Worm (Caenorhabditis elegans) whole organism, late embryonic: ENCODE measurements around the gene npl-10.

ENCODE experiments used
- ceh-18 ChIP-seq: sonication (generic microtip); optimal IDR thresholded peaks from 2 replicates; lab custom pipeline; 2016; ENCODE audit warnings: missing genetic modification characterization, missing compliant biosample characterization
- ceh-19 ChIP-seq: fragments of 200-800 bp; sonication (Bioruptor generic); optimal IDR thresholded peaks from 2 replicates; lab custom pipeline; 2018; ENCODE audit warnings: mild to moderate bottlenecking, missing genetic modification characterization, missing compliant biosample characterization
- ceh-22 ChIP-seq: sonication (generic microtip); optimal IDR thresholded peaks from 2 replicates; lab custom pipeline; 2017; ENCODE audit warnings: missing biosample characterization, missing genetic modification characterization
- ceh-30 ChIP-seq: fragments of 150-350 bp; optimal IDR thresholded peaks from 2 replicates; lab custom pipeline; 2014; ENCODE audit warnings: missing biosample characterization, missing genetic modification characterization
- ceh-9 ChIP-seq: sonication (generic microtip); optimal IDR thresholded peaks from 2 replicates; lab custom pipeline; 2016; ENCODE audit warnings: mild to moderate bottlenecking, missing genetic modification characterization, inconsistent platforms, missing compliant biosample characterization
- che-1 ChIP-seq: sonication (generic microtip); optimal IDR thresholded peaks from 2 replicates; lab custom pipeline; 2016; ENCODE audit warnings: mild to moderate bottlenecking, missing genetic modification characterization, missing compliant biosample characterization
- dmd-4 ChIP-seq: sonication (generic microtip); optimal IDR thresholded peaks from 2 replicates; lab custom pipeline; 2016; ENCODE audit warnings: borderline replicate concordance, missing genetic modification characterization, missing compliant biosample characterization
- elt-2 ChIP-seq: sonication (generic microtip); optimal IDR thresholded peaks from 2 replicates; lab custom pipeline; 2016; ENCODE audit warnings: missing genetic modification reagents, missing genetic modification characterization, missing compliant biosample characterization
- eyg-1 ChIP-seq: sonication (generic microtip); optimal IDR thresholded peaks from 2 replicates; lab custom pipeline; 2016; ENCODE audit warnings: missing genotype, missing genetic modification characterization, missing compliant biosample characterization
- lin-11 ChIP-seq: fragments of 200-800 bp; sonication (Bioruptor generic); optimal IDR thresholded peaks from 2 replicates; lab custom pipeline; 2018; ENCODE audit warnings: mild to moderate bottlenecking, missing genetic modification characterization, missing compliant biosample characterization
- nfya-1 ChIP-seq: sonication (generic microtip); optimal IDR thresholded peaks from 2 replicates; lab custom pipeline; 2017; ENCODE audit warnings: missing genetic modification characterization, mild to moderate bottlenecking, missing compliant biosample characterization, antibody characterized with exemption, moderate library complexity
- pax-1 ChIP-seq: fragments of 150-350 bp; optimal IDR thresholded peaks from 2 replicates; lab custom pipeline; 2014; ENCODE audit warnings: missing biosample characterization, missing genetic modification characterization
- pha-2 ChIP-seq: sonication (generic microtip); optimal IDR thresholded peaks from 2 replicates; lab custom pipeline; 2017; ENCODE audit warnings: mild to moderate bottlenecking, missing genetic modification characterization, missing compliant biosample characterization
- pqm-1 ChIP-seq: sonication (generic microtip); optimal IDR thresholded peaks from 2 replicates; lab custom pipeline; 2016; ENCODE audit warnings: missing genetic modification characterization, missing compliant biosample characterization
- sox-4 ChIP-seq: sonication (generic microtip); optimal IDR thresholded peaks from 2 replicates; lab custom pipeline; 2017; ENCODE audit warnings: mild to moderate bottlenecking, missing genetic modification characterization, inconsistent platforms, missing compliant biosample characterization
- syd-9 ChIP-seq: sonication (generic microtip); optimal IDR thresholded peaks from 2 replicates; lab custom pipeline; 2016; ENCODE audit warnings: mild to moderate bottlenecking, missing genetic modification characterization, moderate library complexity, missing compliant biosample characterization
- tbx-7 ChIP-seq: sonication (generic microtip); optimal IDR thresholded peaks from 2 replicates; lab custom pipeline; 2016; ENCODE audit warnings: missing genotype, missing genetic modification characterization, missing compliant biosample characterization

npl-10 gene

DNA sequence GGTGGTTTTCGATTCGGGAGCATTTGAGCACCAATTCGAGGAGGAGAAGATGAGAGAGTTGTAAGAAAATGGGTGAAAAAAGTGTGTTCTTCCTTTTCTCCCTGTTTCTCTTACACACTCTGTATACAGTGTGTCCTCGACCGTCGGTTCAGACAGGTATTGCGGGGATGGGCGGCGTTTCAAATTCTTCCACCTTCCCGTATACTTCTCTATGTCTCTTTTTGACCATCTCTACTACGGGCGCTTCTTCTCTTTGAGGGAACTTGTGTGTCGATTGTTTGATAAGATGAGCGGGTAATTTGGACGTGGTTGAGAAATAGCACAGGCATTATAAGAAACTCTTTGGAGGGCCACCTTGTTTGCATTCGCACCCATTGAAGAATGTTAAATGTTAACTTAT, 48.1 kb downstream of the npl-10 start:
- TF ChIP-seq pqm-1 (tag; lab: Kevin White, UChicago) (no peak), ceh-9 (tag; lab: Kevin White, UChicago) (no peak), nfya-1 (tag; lab: Kevin White, UChicago) (no peak), ceh-22 (tag; lab: Kevin White, UChicago) (no peak), syd-9 (tag; lab: Kevin White, UChicago) (no peak), ceh-30 (tag; lab: Kevin White, UChicago) (no peak), pax-1 (tag; lab: Kevin White, UChicago) (no peak), sox-4 (tag; lab: Kevin White, UChicago) (no peak), elt-2 (tag; lab: Kevin White, UChicago) (no peak), che-1 (tag; lab: Kevin White, UChicago) (no peak), pha-2 (tag; lab: Kevin White, UChicago) (no peak), eyg-1 (no peak), ceh-19 (GFP tag; lab: Kevin White, UChicago) (no peak), dmd-4 (tag; lab: Kevin White, UChicago) (no peak), ceh-18 (tag; lab: Kevin White, UChicago) (no peak), tbx-7 (tag; lab: Kevin White, UChicago) (no peak), lin-11 (tag; lab: Kevin White, UChicago) (no peak)
